Fruit fly (Drosophila melanogaster) whole organism, embryonic: ENCODE data around the gene Blm.

ENCODE experiments used
- CG11696 ChIP-seq: fragments of 200-800 bp; sonication (Bioruptor generic); IDR thresholded peaks from 2 replicates; pipeline ENCODE4 v1.3.6; 2022; ENCODE audit warnings: missing biosample characterization, missing genetic modification characterization
- CG14050 ChIP-seq: fragments of 200-800 bp; sonication (Bioruptor generic); IDR thresholded peaks from 3 replicates; pipeline ENCODE4 v1.3.6; 2022; ENCODE audit warnings: missing biosample characterization, missing genetic modification characterization
- CG15479 ChIP-seq: fragments of 200-800 bp; sonication (Bioruptor generic); optimal IDR thresholded peaks from 3 replicates; lab custom pipeline; 2019; ENCODE audit warnings: missing biosample characterization, mild to moderate bottlenecking, missing genetic modification characterization, moderate library complexity
- CG6689 ChIP-seq: fragments of 200-800 bp; sonication (Bioruptor generic); IDR thresholded peaks from 2 replicates; pipeline ENCODE4 v1.3.6; 2022; ENCODE audit warnings: missing biosample characterization, missing genetic modification characterization
- CG6854 ChIP-seq: fragments of 200-800 bp; sonication (Bioruptor generic); optimal IDR thresholded peaks from 3 replicates; lab custom pipeline; 2017; ENCODE audit warnings: missing biosample characterization, mild to moderate bottlenecking, missing genetic modification characterization
- CG9215 ChIP-seq: fragments of 200-800 bp; sonication (Bioruptor generic); IDR thresholded peaks from 2 replicates; pipeline ENCODE4 v1.3.6; 2022; ENCODE audit warnings: missing biosample characterization, missing genetic modification characterization
- D19A ChIP-seq: fragments of 200-800 bp; optimal IDR thresholded peaks from 3 replicates; lab custom pipeline; 2019; ENCODE audit warnings: missing biosample characterization, mild to moderate bottlenecking, missing genetic modification characterization, moderate library complexity
- Dad ChIP-seq: fragments of 200-800 bp; sonication (Bioruptor generic); optimal IDR thresholded peaks from 3 replicates; lab custom pipeline; 2016; ENCODE audit warnings: missing biosample characterization, missing genetic modification characterization
- HmgZ ChIP-seq: fragments of 200-800 bp; sonication (Bioruptor generic); optimal IDR thresholded peaks from 2 replicates; lab custom pipeline; 2018; ENCODE audit warnings: missing biosample characterization, mild to moderate bottlenecking, missing genetic modification characterization
- gsb ChIP-seq: fragments of 200-800 bp; sonication (Bioruptor generic); IDR thresholded peaks from 2 replicates; pipeline ENCODE4 v1.3.6; 2022; ENCODE audit warnings: missing biosample characterization, missing genetic modification characterization
- lola ChIP-seq, 3 experiments: fragments of >200 bp in 2 of 3; fragments of 200-800 bp in 1 of 3; sonication (Bioruptor generic) in 1 of 3; optimal IDR thresholded peaks; 2 replicates each; lab custom pipeline; 2017 to 2019; ENCODE audit warnings: missing biosample characterization in 3 of 3, missing genetic modification characterization in 3 of 3, mild to moderate bottlenecking in 1 of 3, moderate library complexity in 1 of 3
- org-1 ChIP-seq: fragments of 200-800 bp; sonication (Bioruptor generic); optimal IDR thresholded peaks from 2 replicates; lab custom pipeline; 2017; ENCODE audit warnings: missing biosample characterization, missing genetic modification characterization
- stwl ChIP-seq: fragments of 200-800 bp; sonication (Bioruptor generic); optimal IDR thresholded peaks from 3 replicates; lab custom pipeline; 2018; ENCODE audit warnings: missing biosample characterization, mild to moderate bottlenecking, missing genetic modification characterization, moderate library complexity
- twi ChIP-seq: fragments of 200-800 bp; optimal IDR thresholded peaks from 2 replicates; lab custom pipeline; 2019; ENCODE audit warnings: missing biosample characterization, mild to moderate bottlenecking, missing genetic modification characterization, moderate library complexity

DNA sequence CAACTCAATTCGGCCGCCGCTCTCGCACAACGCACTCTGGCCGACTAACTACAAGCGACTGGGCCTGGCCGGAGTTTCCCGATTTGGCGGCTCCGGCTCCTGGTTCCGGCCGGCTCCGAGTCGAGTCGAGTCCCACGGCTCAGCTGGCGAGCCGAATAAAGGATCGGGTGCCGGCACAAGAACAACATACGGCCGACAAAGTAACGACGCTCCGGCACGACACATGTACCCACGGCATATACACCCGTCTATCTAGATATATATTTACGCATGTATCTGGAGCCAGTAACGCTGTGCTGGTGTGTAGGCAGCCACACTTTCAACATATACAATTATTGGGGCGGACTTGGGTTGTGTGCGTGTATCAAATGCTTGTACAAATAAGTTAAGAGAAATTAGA lies 29.9 kb upstream of the Blm start:
- no peak for TF ChIP-seq org-1 (GFP tag; lab: Kevin White, UChicago)
- TF ChIP-seq stwl (tag; lab: Kevin White, UChicago) = no peak
- TF ChIP-seq CG6854 (GFP tag; lab: Kevin White, UChicago) = no peak
- TF ChIP-seq Dad (GFP tag; lab: Kevin White, UChicago) = no peak
- TF ChIP-seq CG11696 (GFP tag; lab: Robert Waterston, UW) = no peak
- TF ChIP-seq CG15479 (GFP tag; lab: Kevin White, UChicago) = no peak
- TF ChIP-seq CG14050 (GFP tag; lab: Robert Waterston, UW) = no peak
- no peak for TF ChIP-seq D19A (tag; lab: Kevin White, UChicago)
- no peak for TF ChIP-seq CG9215
- TF ChIP-seq gsb (GFP tag; lab: Robert Waterston, UW) = no peak
- no peak for TF ChIP-seq twi
- 0 out of 2 replicates have a peak, but pooled peaks have one; percentile 7 for TF ChIP-seq CG6689
- TF ChIP-seq lola (GFP tag; optimal IDR thresholded peaks at IDR 0.05; lab: Kevin White, UChicago) = no peak
- TF ChIP-seq HmgZ = no peak
